Fruit fly (Drosophila melanogaster): ENCODE measurements around the gene oxt.

Gene oxt

DNA sequence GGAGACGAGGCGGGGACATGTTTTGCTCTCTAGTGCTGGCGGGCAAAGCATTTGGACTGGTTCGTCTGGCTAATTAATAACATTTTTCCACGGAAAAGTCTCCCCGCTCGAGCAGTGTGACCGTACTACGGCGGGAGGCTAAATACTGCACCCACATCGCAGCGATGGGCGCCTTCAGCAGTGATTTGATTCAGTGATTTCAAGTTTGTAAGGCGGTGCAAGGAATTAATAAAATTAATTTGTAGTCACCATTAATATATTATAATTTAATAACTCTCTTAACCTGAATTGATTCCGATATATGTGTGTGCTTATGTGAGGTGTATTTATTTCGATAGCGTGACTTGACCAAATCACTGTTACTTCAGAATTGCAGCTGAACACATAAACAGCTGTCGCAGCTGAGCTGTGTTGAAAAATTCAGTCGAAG, at the start of gene oxt, which contains the start of gene CG13807:
Gene oxt, minus strand, starts transcription at position 150 of the 430 bp plus-strand sequence.
Gene CG13807, plus strand, starts transcription at position 405 of the 430 bp plus-strand sequence.
- peak; percentile 93 for TF ChIP-seq CG17801 (GFP tag; optimal IDR thresholded peaks at IDR 0.05; ENCODE audit: partially characterized antibody)

DNA sequence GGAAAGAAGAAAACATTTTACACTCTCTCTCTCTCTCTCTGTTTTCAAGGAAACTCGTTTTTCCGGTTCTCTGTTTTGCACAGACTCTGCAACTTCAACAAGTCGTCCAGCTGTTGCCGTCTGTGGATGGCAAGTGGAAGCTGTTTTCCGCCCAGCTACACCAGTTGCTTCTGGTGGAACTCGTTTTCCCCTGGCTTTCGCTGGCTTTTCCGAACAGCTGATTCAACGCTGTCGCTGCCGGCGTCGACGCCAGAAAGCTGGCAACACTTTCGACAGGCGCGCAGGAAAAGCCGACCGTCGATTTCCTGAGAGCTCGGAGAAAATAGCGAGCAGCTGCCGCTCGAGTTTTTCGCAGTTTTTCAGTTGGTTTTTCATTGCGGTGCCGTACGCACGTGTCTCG, 20.0 kb upstream of the oxt start, which contains the start of gene MsR2:
Gene MsR2, plus strand, starts transcription at position 378 of the 400 bp plus-strand sequence.
- no peak for TF ChIP-seq CG17801 (GFP tag; optimal IDR thresholded peaks at IDR 0.05; ENCODE audit: partially characterized antibody)

- TF ChIP-seq CG17801 (GFP tag; optimal IDR thresholded peaks at IDR 0.05; ENCODE audit: partially characterized antibody) = no peak
Measured at dm6 chr3L:2276250-2276649, 13.8 kb upstream of the oxt start, which contains the start of gene yellow-g2. Gene yellow-g2 (plus strand): TSS chr3L:2276550.

- TF ChIP-seq CG17801 (GFP tag; optimal IDR thresholded peaks at IDR 0.05; ENCODE audit: partially characterized antibody) = no peak
Measured at dm6 chr3L:2273392-2273791, 10.9 kb upstream of the oxt start.

DNA sequence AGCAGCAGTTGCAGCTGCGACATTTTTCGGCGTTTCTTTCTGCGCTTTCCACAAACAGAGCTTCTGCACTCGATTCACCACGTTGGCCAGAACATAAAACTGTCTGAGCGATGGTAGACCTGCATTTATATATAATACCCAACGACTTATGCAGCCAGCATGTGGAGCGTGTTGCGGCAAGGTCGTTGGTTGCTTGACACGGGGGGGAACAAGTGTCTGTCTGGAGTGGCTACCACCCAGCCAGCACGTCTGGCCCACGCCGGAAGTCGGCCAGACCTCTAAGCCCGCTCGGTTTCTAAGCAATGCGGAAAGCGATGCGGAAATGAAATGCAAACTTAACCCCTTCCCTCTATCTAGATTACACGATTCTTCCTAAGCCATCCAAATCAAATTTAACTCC, 10.2 kb upstream of the oxt start, which contains the start of gene yellow-g:
Gene yellow-g, minus strand, starts transcription at position 101 of the 400 bp plus-strand sequence.
- no peak for TF ChIP-seq CG17801 (GFP tag; optimal IDR thresholded peaks at IDR 0.05; ENCODE audit: partially characterized antibody)

dm6 chr3L:2268525-2268924, 6.1 kb upstream of the oxt start, which contains the start of gene CG32302:
Gene CG32302 (plus strand): TSS chr3L:2268825.
- TF ChIP-seq CG17801 (GFP tag; optimal IDR thresholded peaks at IDR 0.05; ENCODE audit: partially characterized antibody) = no peak

- no peak for TF ChIP-seq CG17801 (GFP tag; optimal IDR thresholded peaks at IDR 0.05; ENCODE audit: partially characterized antibody)
Measured at dm6 chr3L:2267558-2267957, 5.1 kb upstream of the oxt start, which contains the start of gene obst-I. Gene obst-I (plus strand): TSS chr3L:2267858.

- TF ChIP-seq CG17801 (GFP tag; optimal IDR thresholded peaks at IDR 0.05; ENCODE audit: partially characterized antibody) = no peak
Measured at dm6 chr3L:2265692-2266444, 3.4 kb upstream of the oxt start, which contains the start of the genes ecd and CG13806. Gene ecd (minus strand): TSS chr3L:2265857. Gene CG13806 (plus strand): TSS chr3L:2266394.

- no peak for TF ChIP-seq CG17801 (GFP tag; optimal IDR thresholded peaks at IDR 0.05; ENCODE audit: partially characterized antibody)
Measured at dm6 chr3L:2261282-2261681, 1.2 kb downstream of the oxt start.

DNA sequence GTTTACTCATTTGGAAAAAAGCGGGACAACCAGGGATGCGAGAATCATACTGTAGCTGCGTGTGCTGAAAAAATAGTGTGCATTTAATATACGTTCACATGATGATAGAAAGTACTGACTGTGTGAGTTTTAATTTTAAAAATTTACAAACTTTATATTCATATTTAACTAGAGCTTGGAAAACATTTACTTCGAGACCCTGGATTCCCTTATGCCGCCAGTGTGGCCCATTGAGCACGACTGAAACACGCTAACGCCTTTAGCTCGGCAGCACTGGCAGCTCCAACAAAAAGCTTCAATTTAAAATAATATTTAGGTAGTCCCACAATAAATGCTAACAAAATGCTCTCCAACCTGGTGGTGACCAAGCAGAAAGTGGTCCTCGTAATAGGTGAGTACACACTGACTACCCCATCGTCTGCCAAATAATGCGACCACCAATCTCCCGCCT, 5.0 kb downstream of the oxt start, which contains the start of the genes CG1275 and Elp5:
Gene CG1275, minus strand, starts transcription at position 12 of the 451 bp plus-strand sequence.
Gene Elp5, plus strand, starts transcription at position 45 of the 451 bp plus-strand sequence.
- peak; percentile 99 for TF ChIP-seq CG17801 (GFP tag; optimal IDR thresholded peaks at IDR 0.05; ENCODE audit: partially characterized antibody)

DNA sequence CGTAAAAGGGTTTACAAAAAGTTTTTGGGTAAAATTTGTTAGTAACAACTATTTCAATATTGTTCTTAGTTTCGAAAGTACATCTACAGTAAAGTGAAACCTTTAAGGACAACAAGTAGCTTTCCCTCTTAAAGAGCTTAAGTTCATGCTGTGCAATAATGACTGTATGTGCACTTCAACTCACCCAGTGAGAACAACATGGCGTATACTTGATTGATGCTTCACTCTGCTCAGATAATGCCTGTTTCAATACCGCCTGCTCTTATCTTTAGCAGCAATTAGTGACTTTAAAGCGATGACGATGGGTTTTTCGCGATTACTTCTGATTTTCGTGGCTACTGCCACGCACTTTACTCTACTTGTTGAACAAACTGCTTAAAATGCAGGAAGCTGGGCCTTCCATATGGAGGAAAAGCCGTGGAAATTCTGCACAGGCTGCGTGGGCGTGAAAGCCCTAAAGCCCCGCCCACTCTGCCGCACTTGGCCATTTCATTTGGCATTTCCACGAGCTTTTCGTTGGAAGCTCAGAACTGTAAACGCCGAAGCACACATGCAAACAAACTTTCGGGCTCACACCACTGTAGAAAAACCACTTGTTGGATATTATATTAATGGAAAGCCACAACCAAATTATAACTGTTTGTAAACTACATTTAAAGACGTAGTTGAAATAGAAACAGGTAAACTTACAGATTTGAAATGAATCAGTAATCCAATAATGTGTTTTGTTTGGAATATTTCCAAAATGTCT, 5.9 kb downstream of the oxt start:
- no peak for TF ChIP-seq CG17801 (GFP tag; optimal IDR thresholded peaks at IDR 0.05; ENCODE audit: partially characterized antibody)

DNA sequence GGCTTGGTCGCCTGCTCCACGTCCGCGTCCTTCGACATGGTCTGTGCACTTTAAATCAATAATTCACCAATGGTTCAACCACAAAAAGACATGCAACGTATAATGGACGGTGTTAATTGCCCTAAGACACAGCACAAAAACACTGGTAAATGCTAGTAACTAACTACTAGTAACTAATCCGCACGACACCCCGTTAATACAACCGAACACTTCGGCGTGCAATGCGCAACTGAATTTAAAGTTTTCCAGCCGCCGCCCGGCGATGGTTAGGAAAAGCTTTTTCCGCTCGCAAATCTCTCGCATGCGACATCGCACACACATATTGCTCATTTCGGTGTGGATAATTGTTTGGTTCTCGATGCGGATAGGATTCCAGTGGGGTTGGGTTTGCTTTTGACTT, 6.7 kb downstream of the oxt start:
- TF ChIP-seq CG17801 (GFP tag; optimal IDR thresholded peaks at IDR 0.05; ENCODE audit: partially characterized antibody) = no peak

dm6 chr3L:2253962-2254662, 8.4 kb downstream of the oxt start:
- TF ChIP-seq CG17801 (GFP tag; optimal IDR thresholded peaks at IDR 0.05; ENCODE audit: partially characterized antibody) = no peak

- TF ChIP-seq CG17801 (GFP tag; optimal IDR thresholded peaks at IDR 0.05; ENCODE audit: partially characterized antibody) = no peak
Measured at dm6 chr3L:2248335-2248734, 14.1 kb downstream of the oxt start, which contains the start of gene CG32305. Gene CG32305 (plus strand): TSS chr3L:2248635.

All from ovary, adult (tissue).